Fruit fly (Drosophila melanogaster): Measurements from ENCODE around the gene CG44574.

The CG44574 gene

DNA sequence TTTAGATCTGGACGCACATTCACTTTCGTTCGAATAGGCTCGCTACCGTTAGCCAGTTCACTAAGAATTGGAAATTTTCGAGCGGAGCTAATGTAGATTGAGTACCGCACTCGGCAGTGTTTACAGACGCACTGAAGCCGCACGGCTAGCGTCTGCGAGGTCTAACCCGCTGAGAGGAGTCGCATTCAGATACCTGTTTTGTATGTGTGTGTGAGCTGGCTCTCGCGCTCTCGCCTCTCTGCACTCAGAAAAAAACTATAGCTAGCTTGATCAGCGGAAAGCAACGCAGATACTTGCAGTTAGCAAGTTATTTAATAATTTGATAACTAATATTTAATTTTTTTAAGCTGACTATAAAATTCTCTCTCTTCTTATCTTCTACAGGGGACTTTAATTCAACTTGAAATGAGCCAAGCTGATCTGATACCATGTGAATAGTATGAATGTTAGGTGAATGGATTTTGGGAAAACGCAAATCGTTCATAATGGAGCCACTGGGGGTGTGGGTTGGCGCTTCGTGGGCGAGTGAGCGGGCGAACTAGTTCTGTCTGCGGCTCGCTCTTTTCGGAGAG, 4.1 kb upstream of the CG44574 start, which contains the start of gene rau (continued):
- TF ChIP-seq so (GFP tag; IDR thresholded peaks at IDR 0.05) (0 out of 3 replicates have a peak, but pooled peaks have one; percentile 20), CG10366 (GFP tag; IDR thresholded peaks at IDR 0.05) (peak; percentile 60), Rx (GFP tag; IDR thresholded peaks at IDR 0.05) (peak; percentile 44; the same call in 1 of the 2 replicates), cas (GFP tag; IDR thresholded peaks at IDR 0.05) (no peak), Usf (GFP tag; optimal IDR thresholded peaks at IDR 0.05) (peak; percentile 23), Dp (GFP tag; optimal IDR thresholded peaks at IDR 0.05) (no peak), CG8359 (GFP tag; optimal IDR thresholded peaks at IDR 0.05; ENCODE audit: borderline replicate concordance) (peak; percentile 39), CG34422 (GFP tag; IDR thresholded peaks at IDR 0.05) (peak; percentile 68; the same call in 2 of the 3 replicates), unc-4 (GFP tag; IDR thresholded peaks at IDR 0.05; ENCODE audit: partially characterized antibody) (no peak), CG17186 (GFP tag; optimal IDR thresholded peaks at IDR 0.05) (peak; percentile 40), unpg (GFP tag; optimal IDR thresholded peaks at IDR 0.05) (peak; percentile 73), inv (GFP tag; IDR thresholded peaks at IDR 0.05; ENCODE audit: partially characterized antibody) (no peak), CG8089 (GFP tag; optimal IDR thresholded peaks at IDR 0.05) (peak; percentile 37), CG17612 (GFP tag; IDR thresholded peaks at IDR 0.05) (0 out of 2 replicates have a peak, but pooled peaks have one; percentile 32), CG10274 (GFP tag; optimal IDR thresholded peaks at IDR 0.05) (no peak), dati (GFP tag; IDR thresholded peaks at IDR 0.05) (no peak), crol (GFP tag; IDR thresholded peaks at IDR 0.05) (no peak), odd (GFP tag; optimal IDR thresholded peaks at IDR 0.05) (peak; percentile 78), usp (GFP tag; optimal IDR thresholded peaks at IDR 0.05) (no peak), CHES-1-like (GFP tag; optimal IDR thresholded peaks at IDR 0.05) (peak; percentile 35), CG1233 (GFP tag; optimal IDR thresholded peaks at IDR 0.05) (peak; percentile 61), CG13424 (tag; optimal IDR thresholded peaks at IDR 0.05) (peak; percentile 85), CG13894 (tag; optimal IDR thresholded peaks at IDR 0.05) (peak; percentile 73), tgo (GFP tag; IDR thresholded peaks at IDR 0.05) (peak; percentile 40; the same call in 1 of the 3 replicates), stc (GFP tag; IDR thresholded peaks at IDR 0.05) (no peak), Hr78 (GFP tag; optimal IDR thresholded peaks at IDR 0.05) (peak in 1 of 2 experiments; percentile 68), CG7928 (GFP tag; optimal IDR thresholded peaks at IDR 0.05) (no peak), CG7963 (GFP tag; IDR thresholded peaks at IDR 0.05; ENCODE audit: partially characterized antibody) (0 out of 3 replicates have a peak, but pooled peaks have one; percentile 40), MBD-R2 (GFP tag; IDR thresholded peaks at IDR 0.05) (no peak), gsb (GFP tag; IDR thresholded peaks at IDR 0.05) (peak; percentile 56; the same call in 1 of the 2 replicates), Max (GFP tag; optimal IDR thresholded peaks at IDR 0.05) (peak; percentile 55), sim (GFP tag; IDR thresholded peaks at IDR 0.05) (no peak), CG12236 (GFP tag; optimal IDR thresholded peaks at IDR 0.05) (peak; percentile 47), kni (GFP tag; optimal IDR thresholded peaks at IDR 0.05) (peak; percentile 95), CG17568 (GFP tag; optimal IDR thresholded peaks at IDR 0.05) (peak; percentile 70), sc (optimal IDR thresholded peaks at IDR 0.05) (no peak), sc (GFP tag; optimal IDR thresholded peaks at IDR 0.05) (peak; percentile 67), Oli (tag; optimal IDR thresholded peaks at IDR 0.05) (peak; percentile 72), CG2120 (GFP tag; optimal IDR thresholded peaks at IDR 0.05) (peak; percentile 74), Taf1 (GFP tag; IDR thresholded peaks at IDR 0.05) (peak; percentile 52; the same call in 1 of the 2 replicates), HLH3B (GFP tag; IDR thresholded peaks at IDR 0.05) (peak; percentile 29; the same call in 1 of the 2 replicates), org-1 (GFP tag; optimal IDR thresholded peaks at IDR 0.05) (peak; percentile 55), CG12391 (tag; optimal IDR thresholded peaks at IDR 0.05) (peak; percentile 85), sr (GFP tag; IDR thresholded peaks at IDR 0.05) (peak; percentile 90), Sox102F (GFP tag; optimal IDR thresholded peaks at IDR 0.05) (peak; percentile 62), insv (GFP tag; optimal IDR thresholded peaks at IDR 0.05) (peak in 1 of 2 experiments; percentile 88), emc (GFP tag; optimal IDR thresholded peaks at IDR 0.05) (no peak), Lhr (GFP tag; optimal IDR thresholded peaks at IDR 0.05) (peak; percentile 40), CG18764 (GFP tag; optimal IDR thresholded peaks at IDR 0.05) (peak; percentile 71)
